Worm (Caenorhabditis elegans) whole organism, young adult: ENCODE results near the gene pals-21.

Source experiments
- B0035.1 ChIP-seq: sonication (generic microtip); optimal IDR thresholded peaks from 2 replicates; lab custom pipeline; 2016; ENCODE audit warnings: missing genetic modification characterization, mild to moderate bottlenecking, missing compliant biosample characterization, missing genotype, missing genetic modification reagents
- F10E7.11 ChIP-seq: sonication (generic microtip); optimal IDR thresholded peaks from 2 replicates; lab custom pipeline; 2017; ENCODE audit warnings: mild to moderate bottlenecking, missing genetic modification characterization, moderate library complexity, missing compliant biosample characterization
- F23B12.7 ChIP-seq: sonication (generic microtip); optimal IDR thresholded peaks from 2 replicates; lab custom pipeline; 2017; ENCODE audit warnings: missing genetic modification characterization, mild to moderate bottlenecking, missing compliant biosample characterization, antibody characterized with exemption, moderate library complexity; ENCODE audit not compliant: insufficient read depth
- T07F8.4 ChIP-seq: sonication (generic microtip); optimal IDR thresholded peaks from 2 replicates; lab custom pipeline; 2016; ENCODE audit warnings: mild to moderate bottlenecking, missing genetic modification characterization, moderate library complexity, missing compliant biosample characterization
- aptf-3 ChIP-seq: fragments of 200-800 bp; sonication (Bioruptor generic); IDR thresholded peaks from 2 replicates; pipeline ENCODE4 v1.3.6; 2022; ENCODE audit warnings: missing genetic modification characterization, missing compliant biosample characterization
- bed-1 ChIP-seq: fragments of 200-800 bp; sonication (Bioruptor generic); IDR thresholded peaks from 2 replicates; pipeline ENCODE4 v1.3.6; 2022; ENCODE audit warnings: missing genetic modification reagents, missing genetic modification characterization, missing compliant biosample characterization
- cebp-1 ChIP-seq, 2 experiments: fragments of 200-800 bp in 1 of 2; sonication (Bioruptor generic) in 1 of 2; sonication (generic microtip) in 1 of 2; IDR thresholded peaks in 1 of 2; optimal IDR thresholded peaks in 1 of 2; 2 replicates each; pipeline versions ENCODE4 v1.3.6 to Lab custom; 2017 to 2022; ENCODE audit warnings: missing compliant biosample characterization in 2 of 2, missing genetic modification characterization in 2 of 2, mild to moderate bottlenecking in 1 of 2, missing genetic modification reagents in 1 of 2, moderate library complexity in 1 of 2
- ceh-27 ChIP-seq: fragments of 200-800 bp; sonication (Bioruptor generic); optimal IDR thresholded peaks from 2 replicates; lab custom pipeline; 2018; ENCODE audit warnings: mild to moderate bottlenecking, missing genetic modification characterization, moderate library complexity, missing compliant biosample characterization
- ceh-79 ChIP-seq: sonication (generic microtip); optimal IDR thresholded peaks from 2 replicates; lab custom pipeline; 2017; ENCODE audit warnings: mild to moderate bottlenecking, missing genetic modification characterization, missing compliant biosample characterization
- ceh-91 ChIP-seq: fragments of 200-800 bp; sonication (Bioruptor generic); IDR thresholded peaks from 2 replicates; pipeline ENCODE4 v1.3.6; 2022; ENCODE audit warnings: missing genetic modification reagents, missing genetic modification characterization, missing compliant biosample characterization
- dox-1 ChIP-seq: fragments of 200-800 bp; sonication (Bioruptor generic); IDR thresholded peaks from 2 replicates; pipeline ENCODE4 v1.3.6; 2022; ENCODE audit warnings: missing genetic modification reagents, missing genetic modification characterization, missing compliant biosample characterization
- egl-18 ChIP-seq: fragments of 200-800 bp; sonication (Bioruptor generic); IDR thresholded peaks from 2 replicates; pipeline ENCODE4 v1.3.6; 2022; ENCODE audit warnings: missing genetic modification reagents, missing genetic modification characterization, missing compliant biosample characterization
- egl-44 ChIP-seq: fragments of 200-800 bp; sonication (Bioruptor generic); IDR thresholded peaks from 2 replicates; pipeline ENCODE4 v1.3.6; 2022; ENCODE audit warnings: missing genetic modification reagents, missing genetic modification characterization, missing compliant biosample characterization
- hlh-12 ChIP-seq: sonication (generic microtip); optimal IDR thresholded peaks from 2 replicates; lab custom pipeline; 2016; ENCODE audit warnings: missing genetic modification characterization, missing compliant biosample characterization
- hmg-1.2 ChIP-seq: fragments of 200-800 bp; sonication (Bioruptor generic); IDR thresholded peaks from 2 replicates; pipeline ENCODE4 v1.3.6; 2022; ENCODE audit warnings: missing genetic modification reagents, missing genetic modification characterization, missing compliant biosample characterization
- lin-54 ChIP-seq: fragments of 200-800 bp; sonication (Bioruptor generic); optimal IDR thresholded peaks from 2 replicates; lab custom pipeline; 2018; ENCODE audit warnings: mild to moderate bottlenecking, missing genetic modification characterization, missing compliant biosample characterization
- lsy-27 ChIP-seq: sonication (generic microtip); optimal IDR thresholded peaks from 2 replicates; lab custom pipeline; 2017; ENCODE audit warnings: missing genetic modification characterization, mild to moderate bottlenecking, missing compliant biosample characterization, antibody characterized with exemption, missing genotype, borderline replicate concordance; ENCODE audit not compliant: insufficient read depth
- madf-10 ChIP-seq: sonication (generic microtip); optimal IDR thresholded peaks from 2 replicates; lab custom pipeline; 2016; ENCODE audit warnings: mild to moderate bottlenecking, missing genetic modification characterization, missing compliant biosample characterization
- madf-6 ChIP-seq: fragments of 200-800 bp; sonication (Bioruptor generic); IDR thresholded peaks from 2 replicates; pipeline ENCODE4 v1.3.6; 2022; ENCODE audit warnings: missing genetic modification reagents, missing genetic modification characterization, missing compliant biosample characterization
- madf-8 ChIP-seq: fragments of 200-800 bp; sonication (Bioruptor generic); conservative IDR thresholded peaks from 2 replicates; pipeline ENCODE4 v1.3.6; 2022; ENCODE audit warnings: missing genetic modification reagents, missing genetic modification characterization, missing compliant biosample characterization
- nhr-120 ChIP-seq: fragments of 200-800 bp; sonication (Bioruptor generic); IDR thresholded peaks from 2 replicates; pipeline ENCODE4 v1.3.6; 2022; ENCODE audit warnings: missing genetic modification characterization, missing compliant biosample characterization
- nhr-80 ChIP-seq: sonication (generic microtip); optimal IDR thresholded peaks from 2 replicates; lab custom pipeline; 2016; ENCODE audit warnings: missing genetic modification characterization, missing compliant biosample characterization
- pbrm-1 ChIP-seq: fragments of 200-800 bp; sonication (Bioruptor generic); IDR thresholded peaks from 2 replicates; pipeline ENCODE4 v1.3.6; 2022; ENCODE audit warnings: missing genetic modification reagents, missing genetic modification characterization, missing compliant biosample characterization
- repo-1 ChIP-seq: sonication (generic microtip); optimal IDR thresholded peaks from 2 replicates; lab custom pipeline; 2017; ENCODE audit warnings: mild to moderate bottlenecking, missing genetic modification characterization, missing compliant biosample characterization
- snpc-4 ChIP-seq, 5 experiments: fragments of 150-350 bp in 1 of 5; sonication (generic microtip) in 4 of 5; optimal IDR thresholded peaks; 2 replicates each; lab custom pipeline; 2014 to 2018; ENCODE audit warnings: missing genetic modification characterization in 5 of 5, missing biosample characterization in 3 of 5, antibody characterized with exemption in 2 of 5, mild to moderate bottlenecking in 2 of 5, missing compliant biosample characterization in 2 of 5, missing genotype in 2 of 5, moderate library complexity in 2 of 5, missing genetic modification reagents in 1 of 5
- unc-62 ChIP-seq: fragments of 150-350 bp; optimal IDR thresholded peaks from 2 replicates; lab custom pipeline; 2014; ENCODE audit warnings: missing biosample characterization, missing genetic modification reagents, missing genetic modification characterization
- xnd-1 ChIP-seq: sonication (generic microtip); optimal IDR thresholded peaks from 2 replicates; lab custom pipeline; 2016; ENCODE audit warnings: missing genotype, missing genetic modification reagents, missing genetic modification characterization, missing compliant biosample characterization
- ztf-18 ChIP-seq: sonication (generic microtip); optimal IDR thresholded peaks from 2 replicates; lab custom pipeline; 2016; ENCODE audit warnings: missing genotype, mild to moderate bottlenecking, missing genetic modification characterization, missing compliant biosample characterization
- ztf-25 ChIP-seq: fragments of 200-800 bp; sonication (Bioruptor generic); IDR thresholded peaks from 2 replicates; pipeline ENCODE4 v1.3.6; 2022; ENCODE audit warnings: missing genetic modification reagents, missing genetic modification characterization, missing compliant biosample characterization

pals-21 gene

DNA sequence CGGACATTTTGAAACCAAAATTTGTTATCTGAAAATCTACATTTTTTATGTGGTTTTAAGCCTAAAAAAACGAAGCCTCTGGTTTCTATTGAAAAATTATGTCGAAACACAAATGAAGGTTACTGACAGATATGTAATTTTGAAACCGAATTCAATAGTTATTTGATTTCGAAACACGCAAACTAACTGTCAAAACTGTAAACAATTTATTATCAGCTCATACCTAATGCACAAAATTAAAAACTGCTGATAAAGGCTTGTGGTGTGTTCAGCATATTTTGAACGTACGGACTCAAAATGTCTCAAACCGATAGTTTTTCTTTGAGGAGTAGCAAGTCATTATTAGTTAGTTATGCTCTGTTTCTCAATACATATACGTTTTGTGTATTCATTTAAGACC is 37.9 kb downstream of the pals-21 start, which contains the start of gene fbxa-26:
fbxa-26 (minus strand) TSS at position 35 of the 400 bp plus-strand sequence.
- TF ChIP-seq unc-62 (GFP tag; lab: Kevin White, UChicago) = peak; percentile 0
- TF ChIP-seq nhr-80 (tag; lab: Kevin White, UChicago) = peak; percentile 55
- TF ChIP-seq egl-44 (GFP tag; lab: Robert Waterston, UW) = no peak
- TF ChIP-seq ceh-79 = no peak
- no peak for TF ChIP-seq F23B12.7
- peak; percentile 55; the same call in 1 of the 2 replicates for TF ChIP-seq cebp-1 (GFP tag; IDR thresholded peaks at IDR 0.05; lab: Robert Waterston, UW)
- TF ChIP-seq cebp-1 (tag; optimal IDR thresholded peaks at IDR 0.05; lab: Kevin White, UChicago) = peak; percentile 70
- TF ChIP-seq B0035.1 (tag; lab: Kevin White, UChicago) = no peak

DNA sequence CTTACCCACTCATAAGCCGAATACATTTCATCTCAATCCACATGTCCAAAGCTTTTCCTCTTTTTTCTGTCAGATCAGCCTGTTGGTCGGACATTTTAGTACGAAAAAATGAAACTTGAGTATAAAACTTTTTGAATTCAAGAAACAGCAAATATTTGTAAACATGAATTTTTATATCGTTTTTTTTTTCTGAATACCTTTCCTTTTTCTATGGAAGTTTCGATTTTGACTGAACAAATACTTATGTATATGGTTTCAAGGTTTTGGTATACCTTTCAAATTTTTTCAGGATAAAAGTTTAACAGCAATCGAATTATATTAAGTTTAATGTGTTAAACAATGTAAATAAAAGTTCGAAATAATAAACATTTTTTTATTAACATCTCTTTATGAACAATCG is 40.2 kb downstream of the pals-21 start, which contains the start of gene fbxa-5:
fbxa-5 (minus strand) TSS at position 101 of the 400 bp plus-strand sequence.
- TF ChIP-seq hmg-1.2 (GFP tag; lab: Robert Waterston, UW) (no peak), ztf-18 (tag; lab: Kevin White, UChicago) (no peak), lsy-27 (tag; lab: Kevin White, UChicago) (no peak), aptf-3 (GFP tag; lab: Robert Waterston, UW) (no peak), madf-6 (GFP tag; lab: Robert Waterston, UW) (no peak), ceh-27 (GFP tag; lab: Kevin White, UChicago) (no peak), F10E7.11 (tag; lab: Kevin White, UChicago) (no peak), ztf-25 (no peak), bed-1 (GFP tag; lab: Robert Waterston, UW) (no peak), ceh-91 (no peak), repo-1 (tag; lab: Kevin White, UChicago) (no peak), lin-54 (GFP tag; lab: Kevin White, UChicago) (no peak), hlh-12 (no peak), madf-8 (GFP tag; lab: Robert Waterston, UW) (no peak), xnd-1 (no peak), snpc-4 (GFP tag; optimal IDR thresholded peaks at IDR 0.05; lab: Kevin White, UChicago) (no peak), snpc-4 (tag; optimal IDR thresholded peaks at IDR 0.05; lab: Kevin White, UChicago) (no peak), dox-1 (GFP tag; lab: Robert Waterston, UW) (no peak)

DNA sequence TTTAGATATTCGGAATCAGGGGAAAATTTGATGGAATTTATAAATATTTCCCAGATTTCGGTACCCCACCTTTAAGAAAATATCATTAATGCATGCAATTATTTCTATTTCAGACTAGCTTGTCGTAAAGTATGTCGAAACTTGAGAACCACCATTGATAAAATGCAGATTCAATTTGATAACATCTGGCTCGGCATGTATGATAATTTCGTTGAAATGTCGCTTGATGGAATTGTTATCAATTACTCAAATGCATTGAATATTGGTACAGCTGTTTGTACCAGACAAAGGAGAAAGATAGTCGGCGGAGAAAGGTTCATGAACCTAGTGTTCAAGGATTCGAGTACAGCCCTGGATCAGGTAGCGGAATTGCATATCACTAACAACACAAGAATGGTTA is 48.5 kb downstream of the pals-21 start, which contains the start of gene Y82E9BL.19:
Y82E9BL.19 (plus strand) TSS at position 123 of the 400 bp plus-strand sequence.
- TF ChIP-seq nhr-120 = no peak
- no peak for TF ChIP-seq egl-18 (GFP tag; lab: Robert Waterston, UW)
- TF ChIP-seq pbrm-1 = 0 out of 2 replicates have a peak, but pooled peaks have one; percentile 8
- no peak for TF ChIP-seq madf-10 (tag; lab: Kevin White, UChicago)
- TF ChIP-seq T07F8.4 = no peak
- no peak for TF ChIP-seq dox-1 (GFP tag; lab: Robert Waterston, UW)
- peak; percentile 59 for TF ChIP-seq nhr-80 (tag; lab: Kevin White, UChicago)
